Fruit fly (Drosophila melanogaster) whole organism, wandering third instar larva: Measurements from ENCODE around the gene Jhbp11.

Experiments
- Abd-B ChIP-seq: fragments of >200 bp; optimal IDR thresholded peaks from 2 replicates; lab custom pipeline; 2017; ENCODE audit warnings: missing biosample characterization, missing genetic modification characterization
- CG9705 ChIP-seq: fragments of 200-800 bp; sonication (Bioruptor generic); optimal IDR thresholded peaks from 2 replicates; lab custom pipeline; 2018; ENCODE audit warnings: missing biosample characterization, mild to moderate bottlenecking, missing genetic modification characterization
- CrebA ChIP-seq: fragments of 200-800 bp; sonication (Bioruptor generic); optimal IDR thresholded peaks from 2 replicates; lab custom pipeline; 2016; ENCODE audit warnings: missing biosample characterization, mild to moderate bottlenecking, missing genetic modification characterization, borderline replicate concordance
- Dif ChIP-seq: fragments of 200-275, 200-300 bp; sonication (Bioruptor generic); optimal IDR thresholded peaks from 2 replicates; lab custom pipeline; 2018; ENCODE audit warnings: missing biosample characterization, missing genetic modification characterization; ENCODE audit not compliant: partially characterized antibody
- GATAd ChIP-seq: sonication (Bioruptor generic); optimal IDR thresholded peaks from 2 replicates; lab custom pipeline; 2016; ENCODE audit warnings: missing biosample characterization, missing genetic modification characterization
- HLH106 ChIP-seq: fragments of 200-800 bp; optimal IDR thresholded peaks from 3 replicates; lab custom pipeline; 2019; ENCODE audit warnings: missing biosample characterization, mild to moderate bottlenecking, missing genetic modification characterization, moderate library complexity
- Hnf4 ChIP-seq: fragments of 200-800 bp; sonication (Bioruptor generic); optimal IDR thresholded peaks from 2 replicates; lab custom pipeline; 2016; ENCODE audit warnings: missing biosample characterization, mild to moderate bottlenecking, missing genetic modification characterization
- Hr78 ChIP-seq: fragments of >200 bp; optimal IDR thresholded peaks from 2 replicates; lab custom pipeline; 2017; ENCODE audit warnings: missing biosample characterization, missing genetic modification characterization
- Hr83 ChIP-seq: fragments of 200-300 bp; sonication (Bioruptor generic); optimal IDR thresholded peaks from 2 replicates; lab custom pipeline; 2016; ENCODE audit warnings: missing biosample characterization, mild to moderate bottlenecking, missing genetic modification characterization, moderate library complexity; ENCODE audit not compliant: poor library complexity, severe bottlenecking
- Jra ChIP-seq: sonication (Bioruptor generic); optimal IDR thresholded peaks from 2 replicates; lab custom pipeline; 2016; ENCODE audit warnings: missing biosample characterization, missing genetic modification characterization
- Mio ChIP-seq: sonication (Bioruptor generic); optimal IDR thresholded peaks from 2 replicates; lab custom pipeline; 2016; ENCODE audit warnings: missing biosample characterization, missing genetic modification characterization
- Myc ChIP-seq: fragments of >200 bp; optimal IDR thresholded peaks from 2 replicates; lab custom pipeline; 2017
- N ChIP-seq: fragments of >200 bp; optimal IDR thresholded peaks from 2 replicates; lab custom pipeline; 2018; ENCODE audit warnings: missing biosample characterization, missing external identifiers, missing genetic modification characterization
- OdsH ChIP-seq: fragments of 200-800 bp; sonication (Bioruptor generic); optimal IDR thresholded peaks from 2 replicates; lab custom pipeline; 2016; ENCODE audit warnings: missing biosample characterization, mild to moderate bottlenecking, missing genetic modification characterization
- Rel ChIP-seq, 2 experiments: fragments of 200-800 bp; sonication (Bioruptor generic) in 1 of 2; optimal IDR thresholded peaks; 2 replicates in 1 of 2; 3 replicates in 1 of 2; lab custom pipeline; 2016 to 2019; ENCODE audit warnings: mild to moderate bottlenecking in 2 of 2, missing biosample characterization in 2 of 2, missing genetic modification characterization in 2 of 2, moderate library complexity in 1 of 2
- Sp1 ChIP-seq: fragments of 200-800 bp; sonication (Bioruptor generic); optimal IDR thresholded peaks from 3 replicates; lab custom pipeline; 2019; ENCODE audit warnings: missing biosample characterization, mild to moderate bottlenecking, missing genetic modification characterization, moderate library complexity
- Vsx2 ChIP-seq: fragments of 200-300, 225-300 bp; sonication (Bioruptor generic); optimal IDR thresholded peaks from 2 replicates; lab custom pipeline; 2018; ENCODE audit warnings: missing biosample characterization, missing genetic modification characterization; ENCODE audit not compliant: partially characterized antibody
- br ChIP-seq: fragments of 200-800 bp; sonication (Bioruptor generic); optimal IDR thresholded peaks from 2 replicates; lab custom pipeline; 2016; ENCODE audit warnings: missing biosample characterization, missing genetic modification characterization
- dl ChIP-seq, 2 experiments: fragments of 175-275, 200-275 bp in 1 of 2; fragments of 200-275 bp in 1 of 2; sonication (Bioruptor generic); optimal IDR thresholded peaks; lab custom pipeline; 2018; ENCODE audit warnings: mild to moderate bottlenecking in 2 of 2, missing biosample characterization in 2 of 2, missing genetic modification characterization in 2 of 2, moderate library complexity in 2 of 2; ENCODE audit not compliant: partially characterized antibody in 2 of 2, insufficient read depth in 1 of 2
- dmrt93B ChIP-seq: fragments of 200-800 bp; sonication (Bioruptor generic); optimal IDR thresholded peaks from 2 replicates; lab custom pipeline; 2018; ENCODE audit warnings: missing biosample characterization, mild to moderate bottlenecking, missing genetic modification characterization
- ey ChIP-seq: fragments of 200-800 bp; sonication (Bioruptor generic); optimal IDR thresholded peaks from 2 replicates; lab custom pipeline; 2016; ENCODE audit warnings: missing biosample characterization, missing genetic modification characterization
- foxo ChIP-seq, 2 experiments: fragments of 200-800 bp; sonication (Bioruptor generic); optimal IDR thresholded peaks; 2 replicates in 1 of 2; 3 replicates in 1 of 2; lab custom pipeline; 2016 to 2017; ENCODE audit warnings: missing biosample characterization in 2 of 2, missing genetic modification characterization in 2 of 2
- fru ChIP-seq: fragments of 200-800 bp; sonication (Bioruptor generic); optimal IDR thresholded peaks from 3 replicates; lab custom pipeline; 2016; ENCODE audit warnings: missing biosample characterization, mild to moderate bottlenecking, missing genetic modification characterization
- h ChIP-seq: fragments of 200-800 bp; sonication (Bioruptor generic); optimal IDR thresholded peaks from 3 replicates; lab custom pipeline; 2016; ENCODE audit warnings: missing biosample characterization, mild to moderate bottlenecking, missing genetic modification characterization
- jim ChIP-seq: fragments of 175-275, 200-325 bp; sonication (Bioruptor generic); optimal IDR thresholded peaks from 2 replicates; lab custom pipeline; 2016; ENCODE audit warnings: missing biosample characterization, mild to moderate bottlenecking, missing genetic modification characterization
- lola ChIP-seq: fragments of >200 bp; optimal IDR thresholded peaks from 2 replicates; lab custom pipeline; 2017; ENCODE audit warnings: missing biosample characterization, missing genetic modification characterization
- pan ChIP-seq: fragments of >200 bp; optimal IDR thresholded peaks from 2 replicates; lab custom pipeline; 2017
- psq ChIP-seq: fragments of 200-800 bp; sonication (Bioruptor generic); optimal IDR thresholded peaks from 3 replicates; lab custom pipeline; 2017; ENCODE audit warnings: missing biosample characterization, mild to moderate bottlenecking, missing genetic modification characterization, moderate library complexity
- rgr ChIP-seq: fragments of 200-800 bp; sonication (Bioruptor generic); optimal IDR thresholded peaks from 3 replicates; lab custom pipeline; 2016; ENCODE audit warnings: missing biosample characterization, mild to moderate bottlenecking, missing genetic modification characterization
- sv ChIP-seq: fragments of 200-800 bp; sonication (Bioruptor generic); optimal IDR thresholded peaks from 3 replicates; lab custom pipeline; 2016; ENCODE audit warnings: missing biosample characterization, missing genetic modification characterization
- tai ChIP-seq: sonication (Bioruptor generic); optimal IDR thresholded peaks from 2 replicates; lab custom pipeline; 2016; ENCODE audit warnings: missing biosample characterization, missing genetic modification characterization
- usp ChIP-seq: fragments of >200 bp; optimal IDR thresholded peaks from 2 replicates; lab custom pipeline; 2017; ENCODE audit warnings: missing biosample characterization, missing genetic modification characterization
- woc ChIP-seq: sonication (Bioruptor generic); optimal IDR thresholded peaks from 2 replicates; lab custom pipeline; 2016; ENCODE audit warnings: missing biosample characterization, mild to moderate bottlenecking, missing genetic modification characterization

The Jhbp11 gene

DNA sequence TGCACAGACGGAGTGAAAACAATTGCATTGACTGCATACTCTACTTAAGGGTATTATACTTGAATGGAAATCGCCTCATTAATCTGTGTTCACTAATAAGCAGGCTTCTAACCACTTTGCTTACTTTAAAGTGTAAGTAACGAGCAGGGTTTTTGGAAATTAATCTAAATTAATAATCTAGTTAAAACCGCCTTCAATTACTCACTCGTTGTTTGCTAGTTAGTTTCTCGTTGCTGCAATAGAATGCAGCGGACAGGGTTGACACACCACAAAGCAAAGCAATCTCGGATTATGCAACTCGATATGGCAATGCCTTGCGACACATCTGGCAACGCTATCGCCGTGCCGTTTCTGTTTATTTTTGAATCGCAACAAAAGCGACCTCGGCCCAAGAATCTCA, 38.9 kb downstream of the Jhbp11 start:
- TF ChIP-seq br (GFP tag; lab: Kevin White, UChicago) (peak; percentile 11), OdsH (GFP tag; lab: Kevin White, UChicago) (no peak), h (GFP tag; lab: Kevin White, UChicago) (peak; percentile 7), HLH106 (tag; lab: Kevin White, UChicago) (peak; percentile 32), fru (peak; percentile 16), psq (GFP tag; lab: Kevin White, UChicago) (peak; percentile 19), Hnf4 (GFP tag; lab: Kevin White, UChicago) (no peak), rgr (GFP tag; lab: Kevin White, UChicago) (no peak), foxo (GFP tag; optimal IDR thresholded peaks at IDR 0.05; lab: Kevin White, UChicago) (peak in 1 of 2 experiments; percentile 39)

dm6 chr3R:27148812-27149769, 48.1 kb downstream of the Jhbp11 start:
- TF ChIP-seq psq (GFP tag; lab: Kevin White, UChicago) = no peak
- TF ChIP-seq Hr83 (GFP tag; lab: Kevin White, UChicago) = no peak
- no peak for TF ChIP-seq ey (GFP tag; lab: Kevin White, UChicago)
- TF ChIP-seq pan = no peak
- no peak for TF ChIP-seq lola (GFP tag; lab: Kevin White, UChicago)
- TF ChIP-seq OdsH (GFP tag; lab: Kevin White, UChicago) = no peak
- no peak for TF ChIP-seq rgr (GFP tag; lab: Kevin White, UChicago)
- TF ChIP-seq usp (GFP tag; lab: Kevin White, UChicago) = no peak
- no peak for TF ChIP-seq dmrt93B (GFP tag; lab: Kevin White, UChicago)
- no peak for TF ChIP-seq sv (GFP tag; lab: Kevin White, UChicago)
- TF ChIP-seq GATAd (GFP tag; lab: Kevin White, UChicago) = no peak
- TF ChIP-seq Jra (GFP tag; lab: Kevin White, UChicago) = no peak
- no peak for TF ChIP-seq woc
- TF ChIP-seq Sp1 (GFP tag; lab: Kevin White, UChicago) = no peak
- TF ChIP-seq jim (GFP tag; lab: Kevin White, UChicago) = no peak
- TF ChIP-seq Abd-B (GFP tag; lab: Kevin White, UChicago) = no peak
- TF ChIP-seq h (GFP tag; lab: Kevin White, UChicago) = no peak

DNA sequence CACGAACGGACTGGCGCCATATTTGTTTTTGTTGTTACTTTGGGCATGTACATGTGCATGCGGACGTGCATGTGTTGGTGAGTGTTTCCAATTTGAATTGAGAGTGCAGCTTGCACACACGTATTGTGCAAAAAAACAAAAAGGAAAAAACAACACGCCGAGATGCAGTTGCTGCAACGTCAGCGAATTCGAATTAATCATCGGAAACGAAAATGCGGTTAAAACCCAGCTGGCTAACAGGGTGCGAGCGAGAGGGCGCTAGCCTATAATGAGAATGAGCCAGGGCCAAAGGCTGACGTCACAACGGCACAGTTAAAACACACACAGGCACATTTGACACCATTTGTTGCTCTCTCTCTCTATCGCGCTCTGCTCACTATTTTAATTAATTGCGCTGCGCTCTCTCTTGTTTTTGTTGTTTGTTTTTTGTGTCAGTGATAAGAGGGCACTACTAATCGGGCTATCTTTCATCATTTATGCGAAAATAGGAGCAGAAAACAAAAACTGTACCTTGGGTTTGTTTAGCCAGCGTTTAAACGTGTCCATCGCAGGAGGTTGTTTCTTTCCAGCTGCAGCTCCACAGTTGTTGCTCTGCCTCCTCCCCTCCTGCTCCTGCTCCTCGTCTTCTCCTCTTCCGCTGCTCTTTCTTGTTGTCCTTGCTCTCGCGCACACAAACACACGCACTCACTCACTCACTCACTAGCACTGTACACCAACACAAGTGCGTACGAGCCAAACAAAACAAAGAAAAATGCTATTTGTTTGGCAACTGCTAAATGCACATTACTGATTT, 49.0 kb downstream of the Jhbp11 start:
- TF ChIP-seq br (GFP tag; lab: Kevin White, UChicago) (peak; percentile 2), tai (GFP tag; lab: Kevin White, UChicago) (no peak), Myc (lab: Kevin White, UChicago) (no peak), Dif (GFP tag; lab: Kevin White, UChicago) (peak; percentile 48), Mio (GFP tag; lab: Kevin White, UChicago) (no peak), Abd-B (GFP tag; lab: Kevin White, UChicago) (no peak), usp (GFP tag; lab: Kevin White, UChicago) (no peak), psq (GFP tag; lab: Kevin White, UChicago) (peak; percentile 91), Vsx2 (no peak), CrebA (GFP tag; lab: Kevin White, UChicago) (no peak)

DNA sequence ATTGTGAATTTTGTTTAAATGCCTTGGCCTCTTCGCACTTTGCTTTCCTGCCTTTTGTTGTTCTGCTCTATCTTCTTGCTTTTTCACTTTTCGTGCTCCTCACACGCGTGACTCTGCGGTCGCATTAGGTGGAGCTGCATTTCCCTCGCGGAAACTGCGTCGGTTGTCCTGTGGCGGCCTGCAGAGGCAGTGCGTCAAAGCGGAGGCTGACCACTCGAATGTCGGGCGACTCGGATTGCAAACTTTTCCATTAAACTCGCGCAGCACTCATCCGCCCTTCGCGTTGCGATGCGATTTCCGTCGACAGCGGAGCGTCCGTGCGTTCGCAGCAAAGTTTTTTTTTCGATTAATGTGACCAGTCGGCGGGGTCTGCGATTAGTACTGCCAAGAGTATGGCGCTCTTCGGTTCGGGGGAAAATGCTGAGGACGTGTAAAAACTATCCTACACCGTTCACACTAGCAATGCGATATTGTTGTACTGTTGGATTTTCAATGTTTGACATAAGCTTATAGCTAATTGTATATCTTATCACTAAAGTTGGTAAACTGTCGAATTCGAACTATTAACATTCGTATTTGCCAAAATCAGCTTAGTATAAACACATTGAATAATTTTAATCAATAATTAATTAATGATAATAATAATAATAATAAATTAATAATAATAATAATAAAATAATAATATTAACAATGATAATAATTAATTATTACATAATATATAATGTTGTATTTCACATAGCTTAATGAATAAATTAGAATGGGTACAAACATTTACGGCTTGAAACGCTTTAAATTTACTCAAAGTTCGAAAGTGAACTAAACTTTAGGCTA, 49.9 kb downstream of the Jhbp11 start, which contains the start of gene CG6051:
CG6051 (minus strand) TSS at position 385 of the 831 bp plus-strand sequence.
- peak; percentile 13 for TF ChIP-seq Abd-B (GFP tag; lab: Kevin White, UChicago)
- TF ChIP-seq ey (GFP tag; lab: Kevin White, UChicago) = no peak
- TF ChIP-seq h (GFP tag; lab: Kevin White, UChicago) = peak; percentile 47
- peak; percentile 35 for TF ChIP-seq Dif (GFP tag; lab: Kevin White, UChicago)
- peak; percentile 59 for TF ChIP-seq Hr78 (GFP tag; lab: Kevin White, UChicago)
- TF ChIP-seq Rel (GFP tag; optimal IDR thresholded peaks at IDR 0.05; lab: Kevin White, UChicago) = no peak
- TF ChIP-seq Rel (tag; optimal IDR thresholded peaks at IDR 0.05; lab: Kevin White, UChicago) = peak; percentile 43
- TF ChIP-seq rgr (GFP tag; lab: Kevin White, UChicago) = peak; percentile 21
- TF ChIP-seq woc = peak; percentile 61
- no peak for TF ChIP-seq GATAd (GFP tag; lab: Kevin White, UChicago)
- peak; percentile 43 for TF ChIP-seq HLH106 (tag; lab: Kevin White, UChicago)
- peak; percentile 30 for TF ChIP-seq Hnf4 (GFP tag; lab: Kevin White, UChicago)
- peak; percentile 91 for TF ChIP-seq N
- TF ChIP-seq Sp1 (GFP tag; lab: Kevin White, UChicago) = peak; percentile 53
- peak; percentile 9 for TF ChIP-seq psq (GFP tag; lab: Kevin White, UChicago)
- no peak for TF ChIP-seq CG9705
- TF ChIP-seq dl (GFP tag; optimal IDR thresholded peaks at IDR 0.05; lab: Kevin White, UChicago; ENCODE audit: insufficient read depth in 1 of 2, partially characterized antibody in 2 of 2) = no peak
- TF ChIP-seq foxo (GFP tag; optimal IDR thresholded peaks at IDR 0.05; lab: Kevin White, UChicago) = peak in 1 of 2 experiments; percentile 16
- TF ChIP-seq Hr83 (GFP tag; lab: Kevin White, UChicago) = peak; percentile 49
